Fruit fly (Drosophila melanogaster) whole organism, prepupa: ENCODE data around the gene TyrR.
A peak's percentile ranks its signal among the peaks of the same experiment; 100 is the strongest.

ENCODE experiments used
- Blimp-1 ChIP-seq: fragments of 200-800 bp; sonication (Bioruptor generic); optimal IDR thresholded peaks from 3 replicates; lab custom pipeline; 2017; ENCODE audit warnings: missing biosample characterization, missing genetic modification characterization, mild to moderate bottlenecking, moderate library complexity, missing genetic modification reagents
- CG10669 ChIP-seq: fragments of 200-800 bp; sonication (Bioruptor generic); optimal IDR thresholded peaks from 3 replicates; lab custom pipeline; 2018; ENCODE audit warnings: missing biosample characterization, mild to moderate bottlenecking, missing genetic modification characterization, moderate library complexity
- CG11294 ChIP-seq: fragments of 200-800 bp; sonication (Bioruptor generic); IDR thresholded peaks from 2 replicates; pipeline ENCODE4 v1.3.6; 2022; ENCODE audit warnings: missing biosample characterization, missing genetic modification characterization
- CG11762 ChIP-seq: fragments of 200-800 bp; sonication (Bioruptor generic); optimal IDR thresholded peaks from 3 replicates; lab custom pipeline; 2016; ENCODE audit warnings: missing biosample characterization, missing genetic modification characterization; ENCODE audit not compliant: insufficient read depth
- CG11902 ChIP-seq: fragments of 200-800 bp; sonication (Bioruptor generic); optimal IDR thresholded peaks from 3 replicates; lab custom pipeline; 2016; ENCODE audit warnings: missing biosample characterization, missing genetic modification characterization
- CG15336 ChIP-seq: fragments of 200-800 bp; sonication (Bioruptor generic); IDR thresholded peaks from 2 replicates; pipeline ENCODE4 v1.3.6; 2022; ENCODE audit warnings: missing biosample characterization, missing genetic modification characterization
- CG1621 ChIP-seq: fragments of 200-800 bp; sonication (Bioruptor generic); optimal IDR thresholded peaks from 3 replicates; lab custom pipeline; 2018; ENCODE audit warnings: missing biosample characterization, mild to moderate bottlenecking, missing genetic modification characterization
- CG32006 ChIP-seq: fragments of 200-800 bp; sonication (Bioruptor generic); optimal IDR thresholded peaks from 3 replicates; lab custom pipeline; 2017; ENCODE audit warnings: missing biosample characterization, mild to moderate bottlenecking, missing genetic modification characterization
- CG34406 ChIP-seq: fragments of 200-800 bp; sonication (Bioruptor generic); optimal IDR thresholded peaks from 3 replicates; lab custom pipeline; 2016; ENCODE audit warnings: missing biosample characterization, missing genetic modification characterization
- CG3919 ChIP-seq: fragments of 200-800 bp; sonication (Bioruptor generic); optimal IDR thresholded peaks from 3 replicates; lab custom pipeline; 2016; ENCODE audit warnings: missing biosample characterization, missing genetic modification characterization
- CG4318 ChIP-seq: fragments of 200-800 bp; sonication (Bioruptor generic); optimal IDR thresholded peaks from 3 replicates; lab custom pipeline; 2017; ENCODE audit warnings: missing biosample characterization, mild to moderate bottlenecking, missing genetic modification characterization
- CG6163 ChIP-seq: fragments of 200-800 bp; sonication (Bioruptor generic); IDR thresholded peaks from 3 replicates; pipeline ENCODE4 v1.3.6; 2022; ENCODE audit warnings: missing biosample characterization, missing genetic modification characterization
- CG6276 ChIP-seq: fragments of 200-800 bp; sonication (Bioruptor generic); optimal IDR thresholded peaks from 2 replicates; lab custom pipeline; 2017; ENCODE audit warnings: missing biosample characterization, mild to moderate bottlenecking, missing genetic modification characterization
- CG6792 ChIP-seq: fragments of 200-800 bp; sonication (Bioruptor generic); optimal IDR thresholded peaks from 3 replicates; lab custom pipeline; 2016; ENCODE audit warnings: missing biosample characterization, missing genetic modification characterization
- CG6808 ChIP-seq: fragments of 200-800 bp; sonication (Bioruptor generic); optimal IDR thresholded peaks from 3 replicates; lab custom pipeline; 2017; ENCODE audit warnings: missing biosample characterization, missing genetic modification characterization, mild to moderate bottlenecking, moderate library complexity, missing genetic modification reagents
- CG6854 ChIP-seq: fragments of 200-800 bp; sonication (Bioruptor generic); optimal IDR thresholded peaks from 2 replicates; lab custom pipeline; 2017; ENCODE audit warnings: missing biosample characterization, mild to moderate bottlenecking, missing genetic modification characterization
- CG8319 ChIP-seq: fragments of 200-800 bp; sonication (Bioruptor generic); optimal IDR thresholded peaks from 3 replicates; lab custom pipeline; 2016; ENCODE audit warnings: missing biosample characterization, missing genetic modification characterization
- CG8632 ChIP-seq: fragments of 200-800 bp; sonication (Bioruptor generic); optimal IDR thresholded peaks from 3 replicates; lab custom pipeline; 2016; ENCODE audit warnings: missing biosample characterization, missing genetic modification characterization
- Eip78C ChIP-seq: fragments of 200-800 bp; sonication (Bioruptor generic); peaks from one replicate; lab custom pipeline; 2016; ENCODE audit warnings: missing biosample characterization, missing genetic modification characterization
- Eip93F ChIP-seq: fragments of 200-800 bp; sonication (Bioruptor generic); optimal IDR thresholded peaks from 2 replicates; lab custom pipeline; 2016; ENCODE audit warnings: missing biosample characterization, mild to moderate bottlenecking, missing genetic modification characterization
- Ets21C ChIP-seq: fragments of 200-800 bp; sonication (Bioruptor generic); optimal IDR thresholded peaks from 3 replicates; lab custom pipeline; 2016; ENCODE audit warnings: missing biosample characterization, missing genetic modification characterization
- Ets96B ChIP-seq: fragments of 200-800 bp; optimal IDR thresholded peaks from 2 replicates; lab custom pipeline; 2019; ENCODE audit warnings: missing biosample characterization, mild to moderate bottlenecking, missing genetic modification characterization, moderate library complexity
- Hr38 ChIP-seq: sonication (Bioruptor generic); optimal IDR thresholded peaks from 2 replicates; lab custom pipeline; 2016; ENCODE audit warnings: missing biosample characterization, missing genetic modification characterization
- Hr39 ChIP-seq: fragments of 200-800 bp; sonication (Bioruptor generic); optimal IDR thresholded peaks from 2 replicates; lab custom pipeline; 2016; ENCODE audit warnings: missing biosample characterization, missing genetic modification characterization
- Hr4 ChIP-seq: fragments of 200-800 bp; sonication (Bioruptor generic); optimal IDR thresholded peaks from 3 replicates; lab custom pipeline; 2016; ENCODE audit warnings: missing biosample characterization, missing genetic modification characterization
- Lpt ChIP-seq: fragments of 200-800 bp; sonication (Bioruptor generic); optimal IDR thresholded peaks from 3 replicates; lab custom pipeline; 2016; ENCODE audit warnings: missing biosample characterization, missing genetic modification characterization
- Met ChIP-seq: fragments of 200-800 bp; sonication (Bioruptor generic); optimal IDR thresholded peaks from 3 replicates; lab custom pipeline; 2016; ENCODE audit warnings: missing biosample characterization, missing genetic modification characterization
- Smox ChIP-seq: fragments of 200-800 bp; sonication (Bioruptor generic); optimal IDR thresholded peaks from 3 replicates; lab custom pipeline; 2016; ENCODE audit warnings: missing biosample characterization, missing genetic modification characterization
- Sox102F ChIP-seq: fragments of 200-800 bp; sonication (Bioruptor generic); optimal IDR thresholded peaks from 2 replicates; lab custom pipeline; 2016; ENCODE audit warnings: missing biosample characterization, mild to moderate bottlenecking, missing genetic modification characterization
- Sox14 ChIP-seq: fragments of 200-800 bp; sonication (Bioruptor generic); optimal IDR thresholded peaks from 3 replicates; lab custom pipeline; 2016; ENCODE audit warnings: missing biosample characterization, missing genetic modification characterization
- Sox15 ChIP-seq: fragments of 200-800 bp; sonication (Bioruptor generic); optimal IDR thresholded peaks from 3 replicates; lab custom pipeline; 2016; ENCODE audit warnings: missing biosample characterization, missing genetic modification characterization
- acj6 ChIP-seq: fragments of 200-800 bp; sonication (Bioruptor generic); optimal IDR thresholded peaks from 3 replicates; lab custom pipeline; 2016; ENCODE audit warnings: missing biosample characterization, missing genetic modification characterization
- cyc ChIP-seq: fragments of 200-800 bp; sonication (Bioruptor generic); optimal IDR thresholded peaks from 3 replicates; lab custom pipeline; 2016; ENCODE audit warnings: missing biosample characterization, missing genetic modification characterization
- dac ChIP-seq: fragments of 200-800 bp; sonication (Bioruptor generic); optimal IDR thresholded peaks from 2 replicates; lab custom pipeline; 2017; ENCODE audit warnings: missing biosample characterization, mild to moderate bottlenecking, missing genetic modification characterization
- dsx ChIP-seq: fragments of 200-800 bp; optimal IDR thresholded peaks from 3 replicates; lab custom pipeline; 2019; ENCODE audit warnings: missing biosample characterization, mild to moderate bottlenecking, missing genetic modification characterization, moderate library complexity; ENCODE audit not compliant: poor library complexity, severe bottlenecking
- eg ChIP-seq: fragments of 200-800 bp; sonication (Bioruptor generic); IDR thresholded peaks from 3 replicates; pipeline ENCODE4 v1.3.6; 2022; ENCODE audit warnings: missing biosample characterization, missing genetic modification characterization
- esn ChIP-seq: fragments of 200-800 bp; sonication (Bioruptor generic); optimal IDR thresholded peaks from 2 replicates; lab custom pipeline; 2016; ENCODE audit warnings: missing biosample characterization, mild to moderate bottlenecking, missing genetic modification characterization, moderate library complexity
- fd85E ChIP-seq: fragments of 200-800 bp; sonication (Bioruptor generic); optimal IDR thresholded peaks from 3 replicates; lab custom pipeline; 2016; ENCODE audit warnings: missing biosample characterization, missing genetic modification characterization
- fkh ChIP-seq: fragments of 200-800 bp; sonication (Bioruptor generic); optimal IDR thresholded peaks from 3 replicates; lab custom pipeline; 2017; ENCODE audit warnings: missing biosample characterization, mild to moderate bottlenecking, missing genetic modification characterization, moderate library complexity
- lz ChIP-seq: fragments of 200-800 bp; sonication (Bioruptor generic); optimal IDR thresholded peaks from 3 replicates; lab custom pipeline; 2016; ENCODE audit warnings: missing biosample characterization, missing genetic modification characterization
- net ChIP-seq: fragments of 200-800 bp; sonication (Bioruptor generic); optimal IDR thresholded peaks from 3 replicates; lab custom pipeline; 2016; ENCODE audit warnings: missing biosample characterization, missing genetic modification characterization
- salr ChIP-seq, 2 experiments: fragments of 200-800 bp; sonication (Bioruptor generic); optimal IDR thresholded peaks; 3 replicates each; lab custom pipeline; 2016 to 2018; ENCODE audit warnings: missing biosample characterization in 2 of 2, missing genetic modification characterization in 2 of 2, mild to moderate bottlenecking in 1 of 2
- ss ChIP-seq, 2 experiments: fragments of 200-800 bp; sonication (Bioruptor generic); optimal IDR thresholded peaks; 2 replicates in 1 of 2; 3 replicates in 1 of 2; lab custom pipeline; 2017 to 2018; ENCODE audit warnings: mild to moderate bottlenecking in 2 of 2, missing biosample characterization in 2 of 2, missing genetic modification characterization in 2 of 2, moderate library complexity in 1 of 2
- svp ChIP-seq: fragments of 200-800 bp; sonication (Bioruptor generic); peaks from one replicate; lab custom pipeline; 2016; ENCODE audit warnings: missing biosample characterization, missing genetic modification characterization
- topi ChIP-seq: fragments of 200-800 bp; sonication (Bioruptor generic); optimal IDR thresholded peaks from 3 replicates; lab custom pipeline; 2016; ENCODE audit warnings: missing biosample characterization, missing genetic modification characterization

Gene TyrR

DNA sequence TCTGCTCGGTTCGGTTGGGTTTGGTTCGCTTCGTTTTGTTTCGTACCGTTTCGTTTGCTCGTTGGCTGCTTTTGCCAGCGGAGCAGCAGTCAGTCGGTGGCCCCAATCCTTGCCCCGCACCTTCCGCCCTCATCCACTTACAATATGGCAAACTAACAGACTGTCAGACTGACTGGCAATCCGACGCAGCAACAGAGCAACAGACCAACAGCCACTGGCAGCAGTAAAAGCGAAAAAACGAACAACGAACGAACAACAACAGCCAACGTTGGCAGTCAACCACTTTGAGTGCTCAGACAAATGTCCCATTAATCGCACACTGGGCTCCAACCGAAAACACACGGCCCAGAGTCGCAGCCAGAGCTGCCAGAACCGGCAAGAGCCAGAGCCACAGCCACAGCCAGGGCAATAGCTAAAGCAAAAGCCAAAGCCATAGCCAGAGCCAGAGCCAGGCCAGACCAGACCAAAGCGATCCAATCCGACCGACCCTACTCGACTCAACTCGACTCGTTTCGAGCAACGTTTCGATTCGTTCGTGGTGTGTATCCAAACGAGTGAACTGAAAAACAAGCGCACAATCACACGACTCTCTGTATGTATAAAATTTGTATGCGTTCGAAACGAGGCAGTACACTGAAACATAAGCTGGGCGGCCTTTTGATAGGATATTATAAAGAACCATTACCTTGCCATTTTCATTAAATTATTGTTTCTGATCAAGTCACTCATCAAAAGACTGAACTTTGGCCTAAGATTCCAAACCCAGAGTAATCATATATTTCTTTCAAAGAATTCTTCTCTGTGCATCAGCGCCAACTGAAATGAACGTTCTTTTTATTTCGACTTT is 59.1 kb downstream of the TyrR start (continued):
- peak; percentile 100 for TF ChIP-seq eg (GFP tag; lab: Robert Waterston, UW)
- peak; percentile 100 for TF ChIP-seq Hr39 (GFP tag; lab: Kevin White, UChicago)
- TF ChIP-seq cyc, result peak; percentile 100
- peak; percentile 99 for TF ChIP-seq CG6808
- peak; percentile 100 for TF ChIP-seq Sox102F (GFP tag; lab: Kevin White, UChicago)
- TF ChIP-seq Ets96B (tag; lab: Kevin White, UChicago), result peak; percentile 100
- TF ChIP-seq CG6792, result peak; percentile 100
- peak; percentile 100 for TF ChIP-seq ss (GFP tag; optimal IDR thresholded peaks at IDR 0.05; lab: Kevin White, UChicago)
- TF ChIP-seq fd85E (GFP tag; lab: Kevin White, UChicago), result peak; percentile 99
- peak; percentile 100 for TF ChIP-seq CG15336 (GFP tag; lab: Robert Waterston, UW)

DNA sequence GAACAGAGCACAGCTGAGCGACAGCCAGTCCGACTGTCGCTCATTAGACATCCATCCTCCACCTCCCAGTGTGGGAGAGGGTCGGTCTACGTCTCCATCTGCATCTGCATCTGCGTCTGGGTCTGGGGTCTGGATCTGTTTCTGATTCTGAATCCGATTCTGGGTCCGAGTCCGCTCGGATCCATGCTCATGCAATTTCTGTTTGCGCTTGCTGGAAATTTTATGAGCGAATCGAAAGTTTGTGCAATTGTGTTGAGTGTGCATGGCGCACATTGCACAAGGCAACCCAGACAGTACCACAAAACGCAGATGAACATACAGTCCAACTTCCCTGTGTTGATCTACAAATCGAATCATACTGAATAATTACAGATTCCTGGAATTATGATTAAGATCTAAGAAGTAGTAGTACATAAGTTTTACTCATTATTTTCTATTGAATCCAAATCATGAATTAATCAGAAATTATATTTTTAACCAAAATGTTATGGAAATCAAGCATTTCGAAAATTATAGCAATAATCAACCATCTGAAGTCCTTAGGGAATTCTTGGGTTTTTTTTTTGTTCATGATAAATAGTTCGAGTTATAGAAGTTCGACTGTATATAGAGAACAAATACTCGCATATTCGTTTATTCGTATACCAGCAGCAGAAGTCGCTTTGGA is 59.8 kb downstream of the TyrR start:
- TF ChIP-seq Met (GFP tag; lab: Kevin White, UChicago) (peak; percentile 96), Eip93F (peak; percentile 26), Lpt (peak; percentile 90), svp (peak; percentile 96), net (peak; percentile 97), Ets21C (peak; percentile 91), ss (GFP tag; optimal IDR thresholded peaks at IDR 0.05; lab: Kevin White, UChicago) (peak; percentile 86 to 91), eg (GFP tag; lab: Robert Waterston, UW) (peak; percentile 94), Ets96B (tag; lab: Kevin White, UChicago) (peak; percentile 93), CG6276 (GFP tag; lab: Kevin White, UChicago) (peak; percentile 97), lz (GFP tag; lab: Kevin White, UChicago) (peak; percentile 95), CG4318 (GFP tag; lab: Kevin White, UChicago) (peak; percentile 94), Smox (peak; percentile 94), CG1621 (tag; lab: Kevin White, UChicago) (peak; percentile 78), Sox14 (GFP tag; lab: Kevin White, UChicago) (peak; percentile 97), fkh (GFP tag; lab: Kevin White, UChicago) (no peak), CG34406 (GFP tag; lab: Kevin White, UChicago) (peak; percentile 94), CG6163 (peak; percentile 91), topi (GFP tag; lab: Kevin White, UChicago) (peak; percentile 96), CG32006 (GFP tag; lab: Kevin White, UChicago) (peak; percentile 98), CG8319 (peak; percentile 93), Hr38 (GFP tag; lab: Kevin White, UChicago) (peak; percentile 40), dac (peak; percentile 83), Blimp-1 (peak; percentile 78), CG11902 (GFP tag; lab: Kevin White, UChicago) (peak; percentile 94), CG8632 (peak; percentile 94), CG11294 (GFP tag; lab: Robert Waterston, UW) (peak; percentile 94), Hr4 (GFP tag; lab: Kevin White, UChicago) (peak; percentile 98), CG6854 (peak; percentile 22), Hr39 (GFP tag; lab: Kevin White, UChicago) (peak; percentile 96), Eip78C (GFP tag; lab: Kevin White, UChicago) (peak; percentile 99), Sox15 (GFP tag; lab: Kevin White, UChicago) (peak; percentile 93), cyc (peak; percentile 95), esn (GFP tag; lab: Kevin White, UChicago) (peak; percentile 96), CG10669 (GFP tag; lab: Kevin White, UChicago) (peak; percentile 96), CG15336 (GFP tag; lab: Robert Waterston, UW) (peak; percentile 97), salr (GFP tag; optimal IDR thresholded peaks at IDR 0.05; lab: Kevin White, UChicago) (peak; percentile 78 to 98), dsx (peak; percentile 94), CG6792 (peak; percentile 95), acj6 (GFP tag; lab: Kevin White, UChicago) (peak; percentile 96), CG11762 (GFP tag; lab: Kevin White, UChicago) (peak; percentile 97), CG3919 (GFP tag; lab: Kevin White, UChicago) (peak; percentile 98)
